Fruit fly (Drosophila melanogaster) whole organism, pupa: Measurements from ENCODE around the gene CG12448.

Experiments
- CG14655 ChIP-seq: fragments of 200-800 bp; sonication (Bioruptor generic); optimal IDR thresholded peaks from 3 replicates; lab custom pipeline; 2017; ENCODE audit warnings: mild to moderate bottlenecking, missing biosample characterization, missing genetic modification reagents, missing genetic modification characterization
- CG17806 ChIP-seq: fragments of 200-800 bp; sonication (Bioruptor generic); optimal IDR thresholded peaks from 2 replicates; lab custom pipeline; 2018; ENCODE audit warnings: missing biosample characterization, mild to moderate bottlenecking, missing genetic modification characterization, moderate library complexity
- CG32121 ChIP-seq: fragments of 200-800 bp; sonication (Bioruptor generic); IDR thresholded peaks from 2 replicates; pipeline ENCODE4 v1.3.6; 2022; ENCODE audit warnings: missing biosample characterization, missing genetic modification characterization
- CG34367 ChIP-seq: fragments of 200-800 bp; sonication (Bioruptor generic); optimal IDR thresholded peaks from 2 replicates; lab custom pipeline; 2018; ENCODE audit warnings: missing biosample characterization, mild to moderate bottlenecking, missing genetic modification characterization
- CG9948 ChIP-seq: fragments of 200-800 bp; sonication (Bioruptor generic); optimal IDR thresholded peaks from 2 replicates; lab custom pipeline; 2018; ENCODE audit warnings: missing biosample characterization, mild to moderate bottlenecking, missing genetic modification characterization, moderate library complexity
- D1 ChIP-seq: fragments of 200-800 bp; sonication (Bioruptor generic); optimal IDR thresholded peaks from 2 replicates; lab custom pipeline; 2018; ENCODE audit warnings: missing biosample characterization, mild to moderate bottlenecking, missing genetic modification characterization, moderate library complexity
- EcR ChIP-seq: fragments of 200-800 bp; sonication (Bioruptor generic); optimal IDR thresholded peaks from 3 replicates; lab custom pipeline; 2019; ENCODE audit warnings: missing biosample characterization, missing genetic modification characterization, mild to moderate bottlenecking, moderate library complexity, missing genetic modification reagents
- Ets98B ChIP-seq: fragments of 200-800 bp; sonication (Bioruptor generic); IDR thresholded peaks from 2 replicates; pipeline ENCODE4 v1.3.6; 2022; ENCODE audit warnings: missing biosample characterization, missing genetic modification characterization
- Pif1A ChIP-seq: fragments of 200-800 bp; sonication (Bioruptor generic); optimal IDR thresholded peaks from 3 replicates; lab custom pipeline; 2016; ENCODE audit warnings: missing biosample characterization, missing genetic modification characterization
- fd96Ca ChIP-seq: fragments of 200-800 bp; sonication (Bioruptor generic); IDR thresholded peaks from 3 replicates; pipeline ENCODE4 v1.3.6; 2022; ENCODE audit warnings: missing biosample characterization, missing genetic modification characterization
- gl ChIP-seq: fragments of 200-800 bp; sonication (Bioruptor generic); optimal IDR thresholded peaks from 2 replicates; lab custom pipeline; 2018; ENCODE audit warnings: missing biosample characterization, mild to moderate bottlenecking, missing genetic modification characterization

DNA sequence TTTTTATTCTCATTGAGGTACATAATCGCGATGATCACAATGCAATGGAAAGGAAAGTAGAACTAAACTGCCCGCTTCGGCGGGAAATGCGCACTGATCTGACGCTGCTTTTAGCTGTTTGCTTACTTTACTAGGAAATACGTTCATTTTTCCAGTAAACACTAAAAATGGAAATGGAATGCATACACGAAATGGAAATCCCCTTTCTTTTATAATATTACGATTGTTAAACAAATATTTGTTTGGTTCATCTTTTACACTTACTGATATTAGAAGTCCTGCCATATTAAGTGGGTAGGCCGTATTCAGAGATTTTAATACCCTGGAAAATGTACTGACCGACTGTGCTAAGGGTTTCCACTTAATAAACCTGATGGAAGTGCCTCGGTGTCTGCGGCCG lies 40.8 kb upstream of the CG12448 start, which contains the start of gene CG31823:
- no peak for TF ChIP-seq CG14655
- no peak for TF ChIP-seq CG34367 (tag; lab: Kevin White, UChicago)
- no peak for TF ChIP-seq D1 (tag; lab: Kevin White, UChicago)
- TF ChIP-seq Ets98B (GFP tag; lab: Robert Waterston, UW) = no peak
- no peak for TF ChIP-seq fd96Ca (GFP tag; lab: Robert Waterston, UW)
- no peak for TF ChIP-seq CG17806 (tag; lab: Kevin White, UChicago)
- no peak for TF ChIP-seq Pif1A (GFP tag; lab: Kevin White, UChicago)
- TF ChIP-seq EcR (GFP tag; lab: Kevin White, UChicago) = no peak
- TF ChIP-seq CG9948 (tag; lab: Kevin White, UChicago) = no peak
- TF ChIP-seq gl (tag; lab: Kevin White, UChicago) = no peak
- TF ChIP-seq CG32121 = no peak
